Worm (Caenorhabditis elegans): ENCODE data around the gene M151.10.

DNA sequence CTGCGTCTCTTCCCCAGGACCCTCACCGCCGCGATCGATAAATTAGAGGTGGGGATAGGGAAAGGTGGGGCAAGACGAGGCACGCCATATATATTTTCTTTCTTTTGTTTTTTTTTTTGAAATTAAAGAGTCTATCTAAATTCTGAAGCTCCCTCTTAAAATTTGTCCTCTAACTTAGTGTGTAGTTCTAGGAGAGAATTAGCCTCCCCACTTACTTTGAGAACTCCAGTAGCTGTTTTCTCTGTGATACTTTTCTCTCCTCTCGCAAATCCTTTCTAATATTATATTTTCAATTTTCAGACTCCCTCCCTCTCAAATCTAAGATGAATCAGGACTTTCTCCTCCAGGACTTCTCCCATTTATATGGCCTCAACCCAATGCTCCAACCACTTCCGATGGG lies 18.1 kb downstream of the M151.10 start, which contains the start of gene M151.7:
- TF ChIP-seq lsy-2 (tag; optimal IDR thresholded peaks at IDR 0.05) (no peak), pqm-1 (tag; optimal IDR thresholded peaks at IDR 0.05) (no peak), lir-3 (tag; optimal IDR thresholded peaks at IDR 0.05) (no peak), snpc-4 (tag; optimal IDR thresholded peaks at IDR 0.05) (no peak), lin-39 (tag; optimal IDR thresholded peaks at IDR 0.05) (no peak), fkh-10 (GFP tag; optimal IDR thresholded peaks at IDR 0.05) (no peak)

Measured in whole organism, L4 larva.